Worm (Caenorhabditis elegans) whole organism, young adult: ENCODE measurements around the gene sre-55.

Experiments used
- F22D6.2 ChIP-seq: sonication (generic microtip); optimal IDR thresholded peaks from 2 replicates; lab custom pipeline; 2016; ENCODE audit warnings: mild to moderate bottlenecking, missing genetic modification characterization, missing compliant biosample characterization
- dpl-1 ChIP-seq: fragments of 150-350 bp; optimal IDR thresholded peaks from 2 replicates; lab custom pipeline; 2014; ENCODE audit warnings: missing biosample characterization, missing genetic modification reagents, missing genetic modification characterization
- repo-1 ChIP-seq: sonication (generic microtip); optimal IDR thresholded peaks from 2 replicates; lab custom pipeline; 2017; ENCODE audit warnings: mild to moderate bottlenecking, missing genetic modification characterization, missing compliant biosample characterization

ce11 chrII:12346289-12346989, 17.3 kb downstream of the sre-55 start:
- TF ChIP-seq repo-1 (tag; lab: Kevin White, UChicago) = no peak
- no peak for TF ChIP-seq dpl-1
- TF ChIP-seq F22D6.2 (tag; lab: Kevin White, UChicago) = no peak
